Worm (Caenorhabditis elegans): ENCODE measurements around the gene F38H4.3.

DNA sequence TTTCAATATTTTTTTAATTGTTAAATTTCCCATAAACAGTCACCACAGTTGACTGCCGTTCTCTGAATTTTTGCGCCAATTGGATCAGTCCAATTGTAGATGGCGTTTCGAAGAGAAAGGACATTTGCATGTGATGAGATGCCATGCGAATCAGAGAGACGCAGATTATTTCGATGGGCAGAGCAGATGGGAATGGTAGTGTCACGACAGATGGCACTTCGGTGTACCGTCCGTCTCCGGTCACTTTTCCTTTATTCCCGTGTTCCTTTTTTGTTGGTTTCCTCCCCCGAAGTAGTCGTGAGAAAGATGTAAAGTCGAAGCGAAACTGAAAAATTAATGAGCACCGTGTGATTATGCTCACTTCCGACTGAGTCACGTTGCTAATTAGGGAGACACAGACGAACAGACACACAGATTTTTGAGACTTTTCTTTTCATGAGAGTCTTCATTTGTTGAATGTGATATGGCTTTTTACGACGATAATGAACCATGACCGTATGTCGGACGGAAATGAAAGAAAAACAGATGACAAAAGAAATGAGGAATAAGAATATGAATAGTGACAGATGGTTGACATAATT is 25.5 kb downstream of the F38H4.3 start:
- TF ChIP-seq snpc-4 (tag; optimal IDR thresholded peaks at IDR 0.05) (no peak), unc-62 (GFP tag; optimal IDR thresholded peaks at IDR 0.05 in 1 of 2) (no peak), unc-62 (tag; optimal IDR thresholded peaks at IDR 0.05) (no peak), pqm-1 (tag; optimal IDR thresholded peaks at IDR 0.05) (no peak), rbr-2 (tag; optimal IDR thresholded peaks at IDR 0.05) (no peak), nhr-10 (tag; optimal IDR thresholded peaks at IDR 0.05) (no peak), hlh-11 (tag; optimal IDR thresholded peaks at IDR 0.05) (no peak)

Measured in whole organism, L4 larva.